Fruit fly (Drosophila melanogaster) whole organism, embryonic: ENCODE results near the gene CG11843.

Experiments
- Atf3 ChIP-seq: fragments of 200-800 bp; sonication (Bioruptor generic); optimal IDR thresholded peaks from 3 replicates; lab custom pipeline; 2016; ENCODE audit warnings: missing biosample characterization, missing genetic modification characterization
- BEAF-32 ChIP-seq: fragments of 200-800 bp; sonication (Bioruptor generic); optimal IDR thresholded peaks from 3 replicates; lab custom pipeline; 2017; ENCODE audit warnings: missing biosample characterization, missing genetic modification characterization, mild to moderate bottlenecking, moderate library complexity, missing genetic modification reagents
- BtbVII ChIP-seq: fragments of 200-800 bp; sonication (Bioruptor generic); optimal IDR thresholded peaks from 3 replicates; lab custom pipeline; 2017; ENCODE audit warnings: missing biosample characterization, mild to moderate bottlenecking, missing genetic modification characterization
- Bteb2 ChIP-seq: fragments of 200-800 bp; sonication (Bioruptor generic); optimal IDR thresholded peaks from 2 replicates; lab custom pipeline; 2016; ENCODE audit warnings: missing biosample characterization, missing genetic modification characterization
- CG10267 ChIP-seq: fragments of 200-800 bp; sonication (Bioruptor generic); optimal IDR thresholded peaks from 2 replicates; lab custom pipeline; 2018; ENCODE audit warnings: missing biosample characterization, mild to moderate bottlenecking, missing genetic modification characterization, moderate library complexity
- CG10431 ChIP-seq: fragments of 200-800 bp; sonication (Bioruptor generic); optimal IDR thresholded peaks from 3 replicates; lab custom pipeline; 2018; ENCODE audit warnings: missing biosample characterization, mild to moderate bottlenecking, missing genetic modification characterization
- CG11398 ChIP-seq: fragments of 200-800 bp; sonication (Bioruptor generic); optimal IDR thresholded peaks from 2 replicates; lab custom pipeline; 2016; ENCODE audit warnings: missing biosample characterization, missing genetic modification characterization
- CG12071 ChIP-seq: fragments of 200-800 bp; sonication (Bioruptor generic); optimal IDR thresholded peaks from 3 replicates; lab custom pipeline; 2018; ENCODE audit warnings: missing biosample characterization, mild to moderate bottlenecking, missing genetic modification characterization
- CG12219 ChIP-seq: fragments of 200-800 bp; sonication (Bioruptor generic); optimal IDR thresholded peaks from 3 replicates; lab custom pipeline; 2018; ENCODE audit warnings: missing biosample characterization, mild to moderate bottlenecking, missing genetic modification characterization
- CG12744 ChIP-seq: fragments of 200-800 bp; sonication (Bioruptor generic); optimal IDR thresholded peaks from 2 replicates; lab custom pipeline; 2016; ENCODE audit warnings: missing biosample characterization, missing genetic modification characterization
- CG14014 ChIP-seq: fragments of 200-800 bp; sonication (Bioruptor generic); IDR thresholded peaks from 2 replicates; pipeline ENCODE4 v1.3.6; 2022; ENCODE audit warnings: missing biosample characterization, missing genetic modification characterization
- CG14965 ChIP-seq: fragments of 200-800 bp; sonication (Bioruptor generic); optimal IDR thresholded peaks from 2 replicates; lab custom pipeline; 2016; ENCODE audit warnings: missing biosample characterization, missing genetic modification characterization, borderline replicate concordance
- CG15514 ChIP-seq: fragments of 200-800 bp; sonication (Bioruptor generic); optimal IDR thresholded peaks from 3 replicates; lab custom pipeline; 2017; ENCODE audit warnings: missing biosample characterization, missing genetic modification characterization, mild to moderate bottlenecking, moderate library complexity, missing genetic modification reagents
- CG17612 ChIP-seq: fragments of 200-800 bp; sonication (Bioruptor generic); IDR thresholded peaks from 2 replicates; pipeline ENCODE4 v1.3.6; 2022; ENCODE audit warnings: missing biosample characterization, missing genetic modification characterization
- CG17829 ChIP-seq: fragments of 200-800 bp; optimal IDR thresholded peaks from 2 replicates; lab custom pipeline; 2019; ENCODE audit warnings: missing biosample characterization, mild to moderate bottlenecking, missing genetic modification characterization, moderate library complexity
- CG18011 ChIP-seq: fragments of 200-800 bp; sonication (Bioruptor generic); optimal IDR thresholded peaks from 2 replicates; lab custom pipeline; 2017; ENCODE audit warnings: missing biosample characterization, missing genetic modification characterization, mild to moderate bottlenecking, moderate library complexity, missing genotype
- CG18599 ChIP-seq: fragments of 200-800 bp; sonication (Bioruptor generic); optimal IDR thresholded peaks from 3 replicates; lab custom pipeline; 2017; ENCODE audit warnings: missing biosample characterization, missing genetic modification characterization, mild to moderate bottlenecking, moderate library complexity, missing genetic modification reagents
- CG2199 ChIP-seq: fragments of 200-800 bp; sonication (Bioruptor generic); IDR thresholded peaks from 3 replicates; pipeline ENCODE4 v1.3.6; 2022; ENCODE audit warnings: missing biosample characterization, missing genetic modification characterization
- CG30431 ChIP-seq: fragments of 200-800 bp; sonication (Bioruptor generic); optimal IDR thresholded peaks from 2 replicates; lab custom pipeline; 2017; ENCODE audit warnings: missing biosample characterization, missing genetic modification characterization
- CG33213 ChIP-seq: fragments of 200-800 bp; sonication (Bioruptor generic); optimal IDR thresholded peaks from 3 replicates; lab custom pipeline; 2016; ENCODE audit warnings: missing biosample characterization, missing genetic modification characterization
- CG4328 ChIP-seq: fragments of 200-800 bp; sonication (Bioruptor generic); optimal IDR thresholded peaks from 3 replicates; lab custom pipeline; 2017; ENCODE audit warnings: missing biosample characterization, missing genetic modification reagents, missing genetic modification characterization
- CG4617 ChIP-seq: fragments of 200-800 bp; sonication (Bioruptor generic); optimal IDR thresholded peaks from 3 replicates; lab custom pipeline; 2016; ENCODE audit warnings: missing biosample characterization, missing genetic modification characterization, borderline replicate concordance
- CG6175 ChIP-seq: fragments of 200-800 bp; sonication (Bioruptor generic); IDR thresholded peaks from 3 replicates; pipeline ENCODE4 v1.3.6; 2022; ENCODE audit warnings: missing biosample characterization, missing genetic modification characterization
- CG7357 ChIP-seq: fragments of 200-800 bp; sonication (Bioruptor generic); IDR thresholded peaks from 3 replicates; pipeline ENCODE4 v1.3.6; 2022; ENCODE audit warnings: missing biosample characterization, missing genetic modification characterization
- CG8478 ChIP-seq: fragments of >200 bp; optimal IDR thresholded peaks from 2 replicates; lab custom pipeline; 2018
- CG8944 ChIP-seq: fragments of 200-800 bp; sonication (Bioruptor generic); optimal IDR thresholded peaks from 3 replicates; lab custom pipeline; 2016; ENCODE audit warnings: missing biosample characterization, missing genetic modification characterization
- Deaf1 ChIP-seq: fragments of 200-800 bp; optimal IDR thresholded peaks from 3 replicates; lab custom pipeline; 2019; ENCODE audit warnings: missing biosample characterization, mild to moderate bottlenecking, missing genetic modification characterization, moderate library complexity
- HLH4C ChIP-seq: fragments of 200-800 bp; sonication (Bioruptor generic); IDR thresholded peaks from 3 replicates; pipeline ENCODE4 v1.3.6; 2022; ENCODE audit warnings: missing biosample characterization, missing genetic modification characterization; ENCODE audit not compliant: partially characterized antibody
- Max ChIP-seq: fragments of 200-800 bp; sonication (Bioruptor generic); optimal IDR thresholded peaks from 2 replicates; lab custom pipeline; 2016; ENCODE audit warnings: missing biosample characterization, mild to moderate bottlenecking, missing genetic modification characterization
- Med ChIP-seq: fragments of 200-800 bp; sonication (Bioruptor generic); peaks from one replicate; lab custom pipeline; 2016; ENCODE audit warnings: missing biosample characterization, missing genetic modification characterization, mild to moderate bottlenecking, inconsistent platforms, moderate library complexity
- Nf-YA ChIP-seq: fragments of 200-800 bp; sonication (Bioruptor generic); IDR thresholded peaks from 2 replicates; pipeline ENCODE4 v1.3.6; 2022; ENCODE audit warnings: missing biosample characterization, missing genetic modification characterization
- Oaz ChIP-seq: fragments of 200-800 bp; sonication (Bioruptor generic); IDR thresholded peaks from 2 replicates; pipeline ENCODE4 v1.3.6; 2022; ENCODE audit warnings: missing biosample characterization, missing genetic modification characterization
- Oli ChIP-seq: fragments of 200-800 bp; sonication (Bioruptor generic); optimal IDR thresholded peaks from 2 replicates; lab custom pipeline; 2018; ENCODE audit warnings: missing biosample characterization, mild to moderate bottlenecking, missing genetic modification characterization, moderate library complexity
- amos ChIP-seq: fragments of 200-800 bp; sonication (Bioruptor generic); IDR thresholded peaks from 2 replicates; pipeline ENCODE4 v1.3.6; 2022; ENCODE audit warnings: missing biosample characterization, missing genetic modification characterization; ENCODE audit not compliant: partially characterized antibody
- ara ChIP-seq: fragments of 200-800 bp; sonication (Bioruptor generic); IDR thresholded peaks from 2 replicates; pipeline ENCODE4 v1.3.6; 2022; ENCODE audit warnings: missing biosample characterization, missing genetic modification characterization
- bbx ChIP-seq: fragments of 200-800 bp; sonication (Bioruptor generic); IDR thresholded peaks from 2 replicates; pipeline ENCODE4 v1.3.6; 2022; ENCODE audit warnings: missing biosample characterization, missing genetic modification characterization; ENCODE audit not compliant: partially characterized antibody
- cas ChIP-seq: fragments of 200-800 bp; sonication (Bioruptor generic); IDR thresholded peaks from 2 replicates; pipeline ENCODE4 v1.3.6; 2022; ENCODE audit warnings: missing biosample characterization, missing genetic modification characterization
- croc ChIP-seq: fragments of 200-800 bp; sonication (Bioruptor generic); conservative IDR thresholded peaks from 3 replicates; pipeline ENCODE4 v1.3.6; 2022; ENCODE audit warnings: missing biosample characterization, missing genetic modification characterization
- crol ChIP-seq: fragments of 200-800 bp; sonication (Bioruptor generic); IDR thresholded peaks from 2 replicates; pipeline ENCODE4 v1.3.6; 2022; ENCODE audit warnings: missing biosample characterization, missing genetic modification characterization
- da ChIP-seq: fragments of 200-800 bp; sonication (Bioruptor generic); optimal IDR thresholded peaks from 2 replicates; lab custom pipeline; 2016; ENCODE audit warnings: missing biosample characterization, missing genetic modification characterization
- ewg ChIP-seq: fragments of 200-800 bp; sonication (Bioruptor generic); optimal IDR thresholded peaks from 3 replicates; lab custom pipeline; 2017; ENCODE audit warnings: mild to moderate bottlenecking, missing biosample characterization, missing genetic modification reagents, missing genetic modification characterization
- grn ChIP-seq: fragments of 200-800 bp; sonication (Bioruptor generic); optimal IDR thresholded peaks from 3 replicates; lab custom pipeline; 2017; ENCODE audit warnings: missing biosample characterization, missing genetic modification characterization
- lab ChIP-seq: fragments of 200-800 bp; sonication (Bioruptor generic); optimal IDR thresholded peaks from 3 replicates; lab custom pipeline; 2017; ENCODE audit warnings: missing biosample characterization, missing genetic modification characterization, mild to moderate bottlenecking, moderate library complexity, missing genetic modification reagents
- lmd ChIP-seq: fragments of 200-800 bp; sonication (Bioruptor generic); IDR thresholded peaks from 2 replicates; pipeline ENCODE4 v1.3.6; 2022; ENCODE audit warnings: missing biosample characterization, missing genetic modification characterization
- sna ChIP-seq: fragments of 200-800 bp; sonication (Bioruptor generic); IDR thresholded peaks from 2 replicates; pipeline ENCODE4 v1.3.6; 2022; ENCODE audit warnings: missing biosample characterization, missing genetic modification characterization; ENCODE audit not compliant: partially characterized antibody
- sr ChIP-seq: fragments of 200-800 bp; sonication (Bioruptor generic); IDR thresholded peaks from 3 replicates; pipeline ENCODE4 v1.3.6; 2022; ENCODE audit warnings: missing biosample characterization, missing genetic modification characterization
- tna ChIP-seq: fragments of 200-800 bp; sonication (Bioruptor generic); IDR thresholded peaks from 2 replicates; pipeline ENCODE4 v1.3.6; 2022; ENCODE audit warnings: missing biosample characterization, missing genetic modification characterization; ENCODE audit not compliant: partially characterized antibody
- toy ChIP-seq: fragments of 200-800 bp; sonication (Bioruptor generic); IDR thresholded peaks from 2 replicates; pipeline ENCODE4 v1.3.6; 2022; ENCODE audit warnings: missing biosample characterization, missing genetic modification characterization
- zen ChIP-seq: fragments of 200-800 bp; sonication (Bioruptor generic); optimal IDR thresholded peaks from 3 replicates; lab custom pipeline; 2018; ENCODE audit warnings: missing biosample characterization, mild to moderate bottlenecking, missing genetic modification characterization, moderate library complexity
- zen2 ChIP-seq: fragments of 200-800 bp; sonication (Bioruptor generic); IDR thresholded peaks from 3 replicates; pipeline ENCODE4 v1.3.6; 2022; ENCODE audit warnings: missing biosample characterization, missing genetic modification characterization; ENCODE audit not compliant: partially characterized antibody
- zf30C ChIP-seq: fragments of 200-800 bp; sonication (Bioruptor generic); optimal IDR thresholded peaks from 3 replicates; lab custom pipeline; 2018; ENCODE audit warnings: missing biosample characterization, mild to moderate bottlenecking, missing genetic modification characterization

The CG11843 gene

dm6 chr3R:29066285-29066684 is 12.1 kb downstream of the CG11843 start (continued):
- TF ChIP-seq CG12744, result no peak
- TF ChIP-seq CG12071, result peak; percentile 47
- no peak for TF ChIP-seq Nf-YA (GFP tag; lab: Robert Waterston, UW)
- TF ChIP-seq grn (GFP tag; lab: Kevin White, UChicago), result peak; percentile 49
- no peak for TF ChIP-seq ara (GFP tag; lab: Robert Waterston, UW)
- no peak for TF ChIP-seq CG4617 (GFP tag; lab: Kevin White, UChicago)
- TF ChIP-seq CG17612, result no peak
- TF ChIP-seq CG8478 (lab: Kevin White, UChicago), result no peak
- TF ChIP-seq crol, result no peak
- TF ChIP-seq zen (tag; lab: Kevin White, UChicago), result no peak
- no peak for TF ChIP-seq CG10431
- TF ChIP-seq croc, result no peak
- TF ChIP-seq cas, result no peak
- TF ChIP-seq CG7357 (GFP tag; lab: Robert Waterston, UW), result no peak
- TF ChIP-seq zen2, result no peak
- 0 out of 3 replicates have a peak, but pooled peaks have one; percentile 14 for TF ChIP-seq CG2199 (GFP tag; lab: Robert Waterston, UW)
- TF ChIP-seq amos (GFP tag; lab: Robert Waterston, UW), result no peak
- peak; percentile 36 for TF ChIP-seq CG18599
- TF ChIP-seq CG10267 (tag; lab: Kevin White, UChicago), result no peak
- no peak for TF ChIP-seq toy (GFP tag; lab: Robert Waterston, UW)
- TF ChIP-seq BEAF-32 (GFP tag; lab: Kevin White, UChicago), result peak; percentile 10
- no peak for TF ChIP-seq Oaz
- peak; percentile 81 for TF ChIP-seq Med
- TF ChIP-seq CG11398 (GFP tag; lab: Kevin White, UChicago), result no peak
- no peak for TF ChIP-seq sr (GFP tag; lab: Robert Waterston, UW)
- TF ChIP-seq CG17829 (tag; lab: Kevin White, UChicago), result no peak
- TF ChIP-seq CG15514 (GFP tag; lab: Kevin White, UChicago), result peak; percentile 11
- no peak for TF ChIP-seq CG18011
- TF ChIP-seq Bteb2 (GFP tag; lab: Kevin White, UChicago), result no peak
- TF ChIP-seq CG30431, result no peak
- no peak for TF ChIP-seq Atf3 (GFP tag; lab: Kevin White, UChicago)
- peak; percentile 22 for TF ChIP-seq BtbVII (GFP tag; lab: Kevin White, UChicago)
- no peak for TF ChIP-seq CG6175 (GFP tag; lab: Robert Waterston, UW)
- no peak for TF ChIP-seq CG8944 (GFP tag; lab: Kevin White, UChicago)
- TF ChIP-seq CG14965 (GFP tag; lab: Kevin White, UChicago), result no peak
- no peak for TF ChIP-seq sna
- TF ChIP-seq da (GFP tag; lab: Kevin White, UChicago), result no peak
- TF ChIP-seq Deaf1 (tag; lab: Kevin White, UChicago), result no peak
- TF ChIP-seq lab, result peak; percentile 60
- no peak for TF ChIP-seq ewg
- TF ChIP-seq lmd (GFP tag; lab: Robert Waterston, UW), result no peak
- TF ChIP-seq zf30C (GFP tag; lab: Kevin White, UChicago), result no peak
- TF ChIP-seq CG33213, result no peak
- TF ChIP-seq CG4328 (GFP tag; lab: Kevin White, UChicago), result no peak
- TF ChIP-seq HLH4C (GFP tag; lab: Robert Waterston, UW), result no peak
- no peak for TF ChIP-seq tna
- TF ChIP-seq bbx, result no peak
- no peak for TF ChIP-seq CG12219 (GFP tag; lab: Kevin White, UChicago)
- TF ChIP-seq CG14014 (GFP tag; lab: Robert Waterston, UW), result 0 out of 2 replicates have a peak, but pooled peaks have one; percentile 14
- TF ChIP-seq Max, result no peak
- TF ChIP-seq Oli, result no peak
